Worm (Caenorhabditis elegans) whole organism, L1 larva: ENCODE data around the gene W08F4.10.

Experiments used
- C34B4.2 ChIP-seq: sonication (generic microtip); optimal IDR thresholded peaks from 2 replicates; lab custom pipeline; 2017; ENCODE audit warnings: mild to moderate bottlenecking, missing genetic modification characterization, missing compliant biosample characterization
- F16B12.6 ChIP-seq: fragments of 150-350 bp; optimal IDR thresholded peaks from 2 replicates; lab custom pipeline; 2014; ENCODE audit warnings: missing biosample characterization, missing genetic modification characterization
- Y116A8C.19 ChIP-seq: sonication (generic microtip); optimal IDR thresholded peaks from 2 replicates; lab custom pipeline; 2016; ENCODE audit warnings: missing compliant biosample characterization, missing genetic modification characterization, borderline replicate concordance
- aha-1 ChIP-seq: fragments of 150-350 bp; optimal IDR thresholded peaks from 2 replicates; lab custom pipeline; 2014; ENCODE audit warnings: missing biosample characterization, missing genetic modification characterization
- aly-2 ChIP-seq: fragments of 150-350 bp; optimal IDR thresholded peaks from 2 replicates; lab custom pipeline; 2014; ENCODE audit warnings: missing biosample characterization, missing genetic modification characterization
- ceh-8 ChIP-seq: fragments of 200-800 bp; sonication (Bioruptor generic); optimal IDR thresholded peaks from 2 replicates; lab custom pipeline; 2018; ENCODE audit warnings: mild to moderate bottlenecking, missing genetic modification characterization, moderate library complexity, missing compliant biosample characterization
- ces-1 ChIP-seq: fragments of 150-350 bp; optimal IDR thresholded peaks from 2 replicates; lab custom pipeline; 2014; ENCODE audit warnings: missing biosample characterization, missing genetic modification reagents, missing genetic modification characterization
- dsc-1 ChIP-seq: sonication (generic microtip); optimal IDR thresholded peaks from 2 replicates; lab custom pipeline; 2016; ENCODE audit warnings: mild to moderate bottlenecking, missing genetic modification characterization, missing compliant biosample characterization
- efl-1 ChIP-seq, 4 experiments: fragments of 150-350 bp; optimal IDR thresholded peaks in 3 of 4; peaks in 1 of 4; 1 replicate in 1 of 4; 2 replicates in 3 of 4; lab custom pipeline; 2014; ENCODE audit warnings: missing biosample characterization in 2 of 4, missing genetic modification characterization in 2 of 4, missing genetic modification reagents in 2 of 4
- egl-27 ChIP-seq, 2 experiments: fragments of 150-350 bp in 1 of 2; sonication (generic microtip); optimal IDR thresholded peaks; 3 replicates each; lab custom pipeline; 2017 to 2018; ENCODE audit warnings: missing biosample characterization in 2 of 2, missing genetic modification characterization in 2 of 2, missing genetic modification reagents in 2 of 2
- fkh-10 ChIP-seq: sonication (generic microtip); optimal IDR thresholded peaks from 2 replicates; lab custom pipeline; 2017; ENCODE audit warnings: missing biosample characterization, missing genetic modification reagents, missing genetic modification characterization
- fkh-4 ChIP-seq: sonication (generic microtip); optimal IDR thresholded peaks from 2 replicates; lab custom pipeline; 2016; ENCODE audit warnings: missing compliant biosample characterization, missing genetic modification characterization, borderline replicate concordance
- fkh-8 ChIP-seq: sonication (generic microtip); optimal IDR thresholded peaks from 2 replicates; lab custom pipeline; 2016; ENCODE audit warnings: mild to moderate bottlenecking, missing genetic modification characterization, missing compliant biosample characterization
- grh-1 ChIP-seq: fragments of 200-800 bp; sonication (Bioruptor generic); IDR thresholded peaks from 2 replicates; pipeline ENCODE4 v1.3.6; 2022; ENCODE audit warnings: missing genetic modification reagents, missing genetic modification characterization, missing compliant biosample characterization
- hlh-17 ChIP-seq: fragments of 200-800 bp; sonication (Bioruptor generic); optimal IDR thresholded peaks from 2 replicates; lab custom pipeline; 2018; ENCODE audit warnings: missing genetic modification characterization, mild to moderate bottlenecking, missing compliant biosample characterization, moderate library complexity, borderline replicate concordance
- hlh-4 ChIP-seq: sonication (generic microtip); optimal IDR thresholded peaks from 2 replicates; lab custom pipeline; 2016; ENCODE audit warnings: mild to moderate bottlenecking, missing genetic modification characterization, missing compliant biosample characterization
- hpl-2 ChIP-seq: fragments of 150-350 bp; optimal IDR thresholded peaks from 2 replicates; lab custom pipeline; 2014; ENCODE audit warnings: missing biosample characterization, missing genetic modification reagents, missing genetic modification characterization
- isw-1 ChIP-seq: fragments of 200-800 bp; sonication (Bioruptor generic); IDR thresholded peaks from 2 replicates; pipeline ENCODE4 v1.3.6; 2022; ENCODE audit warnings: missing genetic modification characterization, missing compliant biosample characterization
- lin-13 ChIP-seq: fragments of 150-350 bp; optimal IDR thresholded peaks from 2 replicates; lab custom pipeline; 2014; ENCODE audit warnings: missing biosample characterization, missing genetic modification reagents, missing genetic modification characterization
- lin-15B ChIP-seq: fragments of 150-350 bp; sonication (generic microtip); optimal IDR thresholded peaks from 3 replicates; lab custom pipeline; 2014; ENCODE audit warnings: missing biosample characterization, missing genetic modification characterization
- lsy-2 ChIP-seq, 2 experiments: fragments of 150-350 bp; optimal IDR thresholded peaks; 2 replicates each; lab custom pipeline; 2014; ENCODE audit warnings: missing biosample characterization in 2 of 2, missing genetic modification characterization in 2 of 2
- mdl-1 ChIP-seq, 2 experiments: fragments of 150-350 bp; optimal IDR thresholded peaks; 2 replicates each; lab custom pipeline; 2014 to 2017; ENCODE audit warnings: missing biosample characterization in 2 of 2, missing genetic modification characterization in 2 of 2, inconsistent platforms in 1 of 2
- nhr-11 ChIP-seq: fragments of 150-350 bp; optimal IDR thresholded peaks from 2 replicates; lab custom pipeline; 2014; ENCODE audit warnings: missing biosample characterization, missing genetic modification characterization
- nhr-20 ChIP-seq: sonication (generic microtip); optimal IDR thresholded peaks from 2 replicates; lab custom pipeline; 2016; ENCODE audit warnings: mild to moderate bottlenecking, missing genetic modification characterization, missing compliant biosample characterization
- nhr-237 ChIP-seq: fragments of 150-350 bp; optimal IDR thresholded peaks from 2 replicates; lab custom pipeline; 2014; ENCODE audit warnings: missing biosample characterization, missing genetic modification characterization
- nhr-28 ChIP-seq: fragments of 150-350 bp; optimal IDR thresholded peaks from 2 replicates; lab custom pipeline; 2014; ENCODE audit warnings: missing biosample characterization, missing genetic modification characterization
- nhr-71 ChIP-seq: sonication (generic microtip); optimal IDR thresholded peaks from 2 replicates; lab custom pipeline; 2016; ENCODE audit warnings: mild to moderate bottlenecking, missing genetic modification characterization, moderate library complexity, missing compliant biosample characterization
- nhr-77 ChIP-seq: fragments of 150-350 bp; optimal IDR thresholded peaks from 2 replicates; lab custom pipeline; 2014; ENCODE audit warnings: missing biosample characterization, missing genetic modification characterization
- nhr-85 ChIP-seq: sonication (generic microtip); peaks from one replicate; lab custom pipeline; 2016; ENCODE audit warnings: missing genetic modification characterization, inconsistent platforms, missing compliant biosample characterization
- nhr-90 ChIP-seq: sonication (generic microtip); optimal IDR thresholded peaks from 2 replicates; lab custom pipeline; 2016; ENCODE audit warnings: mild to moderate bottlenecking, missing genetic modification characterization, missing compliant biosample characterization; ENCODE audit not compliant: poor library complexity
- pag-3 ChIP-seq: sonication (generic microtip); optimal IDR thresholded peaks from 2 replicates; lab custom pipeline; 2017; ENCODE audit warnings: missing genetic modification characterization, mild to moderate bottlenecking, missing compliant biosample characterization, antibody characterized with exemption, borderline replicate concordance; ENCODE audit not compliant: insufficient read depth
- pax-3 ChIP-seq: fragments of 200-800 bp; sonication (Bioruptor generic); optimal IDR thresholded peaks from 2 replicates; lab custom pipeline; 2018; ENCODE audit warnings: mild to moderate bottlenecking, missing genetic modification characterization, moderate library complexity, missing compliant biosample characterization
- rnt-1 ChIP-seq: sonication (generic microtip); optimal IDR thresholded peaks from 2 replicates; lab custom pipeline; 2016; ENCODE audit warnings: mild to moderate bottlenecking, missing genetic modification characterization, moderate library complexity, missing compliant biosample characterization
- skn-1 ChIP-seq: fragments of 150-350 bp; optimal IDR thresholded peaks from 2 replicates; lab custom pipeline; 2014; ENCODE audit warnings: missing biosample characterization, missing genetic modification characterization
- snu-23 ChIP-seq: sonication (generic microtip); optimal IDR thresholded peaks from 2 replicates; lab custom pipeline; 2016; ENCODE audit warnings: missing genetic modification characterization, missing compliant biosample characterization
- sox-4 ChIP-seq: sonication (generic microtip); optimal IDR thresholded peaks from 2 replicates; lab custom pipeline; 2016; ENCODE audit warnings: missing genetic modification characterization, missing compliant biosample characterization
- sptf-1 ChIP-seq: fragments of 150-350 bp; optimal IDR thresholded peaks from 2 replicates; lab custom pipeline; 2014; ENCODE audit warnings: missing biosample characterization, missing genetic modification characterization
- swsn-7 ChIP-seq: sonication (generic microtip); optimal IDR thresholded peaks from 2 replicates; lab custom pipeline; 2016; ENCODE audit warnings: missing genetic modification characterization, missing compliant biosample characterization
- unc-130 ChIP-seq: fragments of 150-350 bp; optimal IDR thresholded peaks from 2 replicates; lab custom pipeline; 2017; ENCODE audit warnings: missing biosample characterization, missing genetic modification characterization, inconsistent platforms
- unc-62 ChIP-seq: fragments of 150-350 bp; optimal IDR thresholded peaks from 2 replicates; lab custom pipeline; 2014; ENCODE audit warnings: missing biosample characterization, missing genetic modification reagents, missing genetic modification characterization
- unc-98 ChIP-seq: fragments of 200-800 bp; sonication (Bioruptor generic); IDR thresholded peaks from 2 replicates; pipeline ENCODE4 v1.3.6; 2022; ENCODE audit warnings: missing genetic modification characterization, missing compliant biosample characterization
- zip-4 ChIP-seq: fragments of 200-800 bp; sonication (Bioruptor generic); optimal IDR thresholded peaks from 2 replicates; lab custom pipeline; 2018; ENCODE audit warnings: mild to moderate bottlenecking, missing genetic modification characterization, moderate library complexity, missing compliant biosample characterization
- ztf-4 ChIP-seq: fragments of 150-350 bp; optimal IDR thresholded peaks from 2 replicates; lab custom pipeline; 2014; ENCODE audit warnings: missing biosample characterization, missing genetic modification characterization

W08F4.10 gene

DNA sequence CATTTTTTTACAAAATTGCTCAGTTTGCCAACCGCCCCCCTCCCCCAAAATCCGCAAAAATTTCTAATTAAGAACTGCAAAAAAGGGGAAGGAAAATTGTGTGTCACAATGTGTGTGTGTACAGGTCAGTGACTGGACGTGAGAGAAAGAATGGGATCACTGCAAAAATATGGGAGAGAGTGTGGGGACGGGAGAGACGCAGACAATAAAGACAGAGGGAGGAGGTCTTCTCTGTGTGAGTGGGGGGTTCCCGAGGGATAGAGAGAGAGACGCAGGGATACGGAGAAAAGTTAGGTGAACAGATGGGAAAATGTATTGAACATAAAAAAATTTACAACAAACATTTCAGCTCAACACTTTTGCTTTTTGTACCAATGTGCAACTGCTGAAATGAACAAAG, 34.9 kb upstream of the W08F4.10 start (continued):
- no peak for TF ChIP-seq ztf-4 (tag; lab: Kevin White, UChicago)
- no peak for TF ChIP-seq Y116A8C.19 (tag; lab: Kevin White, UChicago)
- TF ChIP-seq skn-1 (tag; lab: Kevin White, UChicago) = no peak
- TF ChIP-seq pag-3 (tag; lab: Kevin White, UChicago) = peak; percentile 33
- TF ChIP-seq C34B4.2 (tag; lab: Kevin White, UChicago) = no peak
- TF ChIP-seq grh-1 (GFP tag; lab: Robert Waterston, UW) = peak; percentile 57; the same call in 1 of the 2 replicates
- TF ChIP-seq aha-1 (tag; lab: Kevin White, UChicago) = no peak
- TF ChIP-seq dsc-1 (tag; lab: Kevin White, UChicago) = peak; percentile 56
- TF ChIP-seq unc-62 = no peak
- TF ChIP-seq nhr-11 (tag; lab: Kevin White, UChicago) = no peak
- peak; percentile 77 for TF ChIP-seq nhr-71 (tag; lab: Kevin White, UChicago)
- TF ChIP-seq hlh-4 (tag; lab: Kevin White, UChicago) = no peak
- peak in 1 of 2 experiments; percentile 59 for TF ChIP-seq lsy-2 (tag; optimal IDR thresholded peaks at IDR 0.05; lab: Kevin White, UChicago)
- no peak for TF ChIP-seq sptf-1 (tag; lab: Kevin White, UChicago)
- no peak for TF ChIP-seq hpl-2 (GFP tag; lab: Kevin White, UChicago)
- no peak for TF ChIP-seq nhr-28 (tag; lab: Kevin White, UChicago)
- peak; percentile 60 for TF ChIP-seq swsn-7
- TF ChIP-seq nhr-85 (tag; lab: Kevin White, UChicago) = peak; percentile 89
- no peak for TF ChIP-seq ces-1 (GFP tag; lab: Kevin White, UChicago)
- no peak for TF ChIP-seq fkh-4 (tag; lab: Kevin White, UChicago)
- TF ChIP-seq unc-98 (GFP tag; lab: Robert Waterston, UW) = peak; percentile 41; the same call in 1 of the 2 replicates
- no peak for TF ChIP-seq zip-4
- no peak for TF ChIP-seq fkh-10 (GFP tag; lab: Kevin White, UChicago)
- TF ChIP-seq unc-130 (tag; lab: Kevin White, UChicago) = no peak
- TF ChIP-seq hlh-17 (GFP tag; lab: Kevin White, UChicago) = no peak
- TF ChIP-seq fkh-8 (tag; lab: Kevin White, UChicago) = no peak
- TF ChIP-seq lin-13 (GFP tag; lab: Kevin White, UChicago) = no peak
- peak; percentile 36 for TF ChIP-seq F16B12.6
- TF ChIP-seq snu-23 (GFP tag; lab: Kevin White, UChicago) = peak; percentile 79
- no peak for TF ChIP-seq nhr-237
- TF ChIP-seq pax-3 (tag; lab: Kevin White, UChicago) = no peak
- no peak for TF ChIP-seq egl-27 (tag; optimal IDR thresholded peaks at IDR 0.05; lab: Kevin White, UChicago)
- no peak for TF ChIP-seq isw-1 (GFP tag; lab: Robert Waterston, UW)
- peak; percentile 71 for TF ChIP-seq rnt-1 (tag; lab: Kevin White, UChicago)

DNA sequence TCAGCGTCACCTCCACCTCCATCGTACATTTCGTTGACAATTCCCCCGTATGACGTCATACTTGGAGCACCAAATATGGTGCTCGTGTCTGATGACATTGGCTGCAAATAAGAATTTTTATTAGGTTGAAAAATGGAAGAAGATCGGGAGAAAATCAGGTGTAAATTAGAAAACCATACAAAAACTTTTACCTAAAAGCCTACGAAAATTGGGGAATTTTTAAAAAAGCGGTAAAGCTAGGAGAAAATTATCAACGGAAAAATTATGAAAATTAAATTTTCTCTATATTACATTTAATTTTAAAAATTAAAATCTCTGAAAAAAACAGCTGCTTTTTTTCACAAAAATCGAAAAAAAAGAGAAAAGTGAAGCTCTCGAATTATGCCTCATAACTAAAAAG, 33.4 kb upstream of the W08F4.10 start, which contains the start of gene T04B8.5:
TSS of gene T04B8.5 (minus strand) at position 101 of the 400 bp plus-strand sequence.
- TF ChIP-seq nhr-28 (tag; lab: Kevin White, UChicago) (no peak), nhr-77 (no peak), dsc-1 (tag; lab: Kevin White, UChicago) (no peak), fkh-4 (tag; lab: Kevin White, UChicago) (no peak), aly-2 (tag; lab: Kevin White, UChicago) (no peak), mdl-1 (tag; optimal IDR thresholded peaks at IDR 0.05; lab: Kevin White, UChicago) (no peak), nhr-20 (tag; lab: Kevin White, UChicago) (no peak), sox-4 (no peak), ceh-8 (no peak), nhr-237 (no peak), nhr-90 (tag; lab: Kevin White, UChicago) (no peak), lin-15B (tag; lab: Kevin White, UChicago) (no peak), grh-1 (GFP tag; lab: Robert Waterston, UW) (no peak), efl-1 (optimal IDR thresholded peaks at IDR 0.05; lab: Kevin White, UChicago) (no peak), efl-1 (GFP tag; optimal IDR thresholded peaks at IDR 0.05 in 1 of 2; lab: Kevin White, UChicago) (no peak)
- TF ChIP-seq, all 84 proteins: peak for 0
